Fruit fly (Drosophila melanogaster): Measurements from ENCODE around the gene CG13712.
A peak's percentile ranks its signal among the peaks of the same experiment; 100 is the strongest.

CG13712 gene

DNA sequence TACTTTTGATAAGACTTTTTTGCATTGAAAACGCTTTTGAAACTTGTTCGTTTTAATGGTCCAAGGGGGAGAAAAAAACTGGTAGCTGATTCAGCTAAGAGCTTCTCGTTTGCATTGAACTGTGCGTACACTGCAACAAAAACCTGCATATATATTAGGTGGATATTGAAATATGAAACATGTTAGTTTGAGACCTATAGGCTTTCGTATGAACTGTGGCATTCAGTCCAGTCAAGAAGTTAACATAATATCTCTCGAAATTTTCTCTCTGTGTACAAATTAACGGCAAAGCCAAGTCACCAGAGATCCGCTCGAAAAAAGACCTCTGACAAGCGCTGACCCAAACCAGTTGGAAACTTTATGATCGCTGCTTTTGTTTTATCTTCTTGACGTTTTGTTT, 11.7 kb downstream of the CG13712 start (continued):
- TF ChIP-seq dac (GFP tag; optimal IDR thresholded peaks at IDR 0.05) (peak; percentile 65), Sox14 (GFP tag; optimal IDR thresholded peaks at IDR 0.05) (peak; percentile 87), Eip75B (GFP tag; optimal IDR thresholded peaks at IDR 0.05) (peak; percentile 86), CG3032 (tag; optimal IDR thresholded peaks at IDR 0.05) (peak; percentile 64), CG8632 (GFP tag; optimal IDR thresholded peaks at IDR 0.05) (peak; percentile 89), CG6854 (GFP tag; optimal IDR thresholded peaks at IDR 0.05) (peak; percentile 33), vri (GFP tag; optimal IDR thresholded peaks at IDR 0.05) (peak; percentile 69), Eip93F (GFP tag; optimal IDR thresholded peaks at IDR 0.05) (no peak), salr (GFP tag; optimal IDR thresholded peaks at IDR 0.05) (peak; percentile 67 to 68), Gug (GFP tag; IDR thresholded peaks at IDR 0.05) (peak; percentile 68), CG4318 (GFP tag; optimal IDR thresholded peaks at IDR 0.05) (peak; percentile 77), lz (GFP tag; optimal IDR thresholded peaks at IDR 0.05) (peak; percentile 82), Hr39 (GFP tag; optimal IDR thresholded peaks at IDR 0.05) (peak; percentile 93)

- TF ChIP-seq fkh (GFP tag; optimal IDR thresholded peaks at IDR 0.05), result no peak
- no peak for TF ChIP-seq cyc (GFP tag; optimal IDR thresholded peaks at IDR 0.05)
- TF ChIP-seq Lpt (GFP tag; optimal IDR thresholded peaks at IDR 0.05), result no peak
- TF ChIP-seq CG16779 (tag; optimal IDR thresholded peaks at IDR 0.05), result no peak
- no peak for TF ChIP-seq acj6 (GFP tag; optimal IDR thresholded peaks at IDR 0.05)
- no peak for TF ChIP-seq Hr38 (GFP tag; optimal IDR thresholded peaks at IDR 0.05)
- no peak for TF ChIP-seq CG3032 (tag; optimal IDR thresholded peaks at IDR 0.05)
- TF ChIP-seq CG6276 (GFP tag; optimal IDR thresholded peaks at IDR 0.05), result no peak
- TF ChIP-seq CG4318 (GFP tag; optimal IDR thresholded peaks at IDR 0.05), result no peak
Observed at dm6 chr3L:4697301-4697700, 12.4 kb downstream of the CG13712 start, which contains the start of gene CG13713. Gene CG13713, plus strand, starts transcription at chr3L:4697601.

- TF ChIP-seq Hr38 (GFP tag; optimal IDR thresholded peaks at IDR 0.05) (no peak), CG9139 (GFP tag; optimal IDR thresholded peaks at IDR 0.05) (no peak), Gug (GFP tag; IDR thresholded peaks at IDR 0.05) (no peak), net (GFP tag; optimal IDR thresholded peaks at IDR 0.05) (no peak), Blimp-1 (GFP tag; optimal IDR thresholded peaks at IDR 0.05) (no peak), CG6808 (GFP tag; optimal IDR thresholded peaks at IDR 0.05) (no peak), CG6854 (GFP tag; optimal IDR thresholded peaks at IDR 0.05) (no peak), CG31627 (GFP tag; optimal IDR thresholded peaks at IDR 0.05) (no peak), pdm3 (GFP tag; optimal IDR thresholded peaks at IDR 0.05) (no peak), achi (GFP tag; optimal IDR thresholded peaks at IDR 0.05) (no peak), CG11762 (GFP tag; optimal IDR thresholded peaks at IDR 0.05; ENCODE audit: insufficient read depth) (no peak), cyc (GFP tag; optimal IDR thresholded peaks at IDR 0.05) (no peak)
Observed at dm6 chr3L:4696380-4696779, 13.3 kb downstream of the CG13712 start.

DNA sequence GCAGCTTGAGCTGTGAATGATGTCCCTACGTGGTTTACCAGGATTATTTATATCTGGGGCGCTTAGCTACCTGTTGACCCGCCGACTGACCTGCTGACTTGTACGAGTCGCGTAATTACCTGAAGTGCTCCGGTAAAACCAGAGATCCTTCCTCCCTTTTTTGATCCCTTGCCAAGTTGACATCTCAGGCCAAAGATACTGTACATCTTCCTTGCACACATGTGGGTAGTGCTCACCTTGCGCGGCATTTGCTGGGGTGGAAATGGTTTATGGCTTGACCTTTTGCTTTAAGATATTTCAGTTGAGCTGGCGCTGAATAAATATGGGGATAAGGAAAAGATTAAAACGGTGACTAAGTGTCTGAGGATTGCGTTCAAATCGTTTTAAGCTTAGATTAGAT, 14.9 kb downstream of the CG13712 start, which contains the start of gene CG15876:
TSS of gene CG15876 (minus strand) at position 23 of the 400 bp plus-strand sequence.
- TF ChIP-seq CG16779 (tag; optimal IDR thresholded peaks at IDR 0.05), result no peak
- TF ChIP-seq CG11294 (GFP tag; IDR thresholded peaks at IDR 0.05), result no peak
- no peak for TF ChIP-seq CG11902 (GFP tag; optimal IDR thresholded peaks at IDR 0.05)
- no peak for TF ChIP-seq vri (GFP tag; optimal IDR thresholded peaks at IDR 0.05)
- no peak for TF ChIP-seq salr (GFP tag; optimal IDR thresholded peaks at IDR 0.05)
- no peak for TF ChIP-seq CG3032 (tag; optimal IDR thresholded peaks at IDR 0.05)
- no peak for TF ChIP-seq Lpt (GFP tag; optimal IDR thresholded peaks at IDR 0.05)
- TF ChIP-seq net (GFP tag; optimal IDR thresholded peaks at IDR 0.05), result no peak
- no peak for TF ChIP-seq CG34406 (GFP tag; optimal IDR thresholded peaks at IDR 0.05)
- no peak for TF ChIP-seq dac (GFP tag; optimal IDR thresholded peaks at IDR 0.05)
- TF ChIP-seq ss (GFP tag; optimal IDR thresholded peaks at IDR 0.05), result no peak

All from whole organism, prepupa.